Worm (Caenorhabditis elegans): ENCODE data around the gene F25G6.9.

- TF ChIP-seq F13H6.1 (tag; optimal IDR thresholded peaks at IDR 0.05) (no peak), K02D7.2 (tag; optimal IDR thresholded peaks at IDR 0.05) (no peak), fkh-6 (tag; optimal IDR thresholded peaks at IDR 0.05) (no peak)
Observed at ce11 chrV:8610633-8611404, 41.0 kb upstream of the F25G6.9 start, which contains the start of gene fip-4.
